Fruit fly (Drosophila melanogaster) whole organism, embryonic: ENCODE data around the gene frj.

Source experiments
- Antp ChIP-seq: fragments of 200-800 bp; sonication (Bioruptor generic); optimal IDR thresholded peaks from 3 replicates; lab custom pipeline; 2016; ENCODE audit warnings: missing biosample characterization, missing genetic modification characterization
- Awh ChIP-seq: fragments of 200-800 bp; sonication (Bioruptor generic); IDR thresholded peaks from 2 replicates; pipeline ENCODE4, ENCODE4 v1.3.6; 2022; ENCODE audit warnings: missing biosample characterization, missing genetic modification characterization
- Blimp-1 ChIP-seq: fragments of 200-800 bp; sonication (Bioruptor generic); optimal IDR thresholded peaks from 3 replicates; lab custom pipeline; 2018; ENCODE audit warnings: missing biosample characterization, missing genetic modification characterization, mild to moderate bottlenecking, moderate library complexity, missing genetic modification reagents
- Bteb2 ChIP-seq: fragments of 200-800 bp; sonication (Bioruptor generic); optimal IDR thresholded peaks from 2 replicates; lab custom pipeline; 2016; ENCODE audit warnings: missing biosample characterization, missing genetic modification characterization
- CG10267 ChIP-seq: fragments of 200-800 bp; sonication (Bioruptor generic); optimal IDR thresholded peaks from 2 replicates; lab custom pipeline; 2018; ENCODE audit warnings: missing biosample characterization, mild to moderate bottlenecking, missing genetic modification characterization, moderate library complexity
- CG10654 ChIP-seq: fragments of 200-800 bp; sonication (Bioruptor generic); optimal IDR thresholded peaks from 2 replicates; lab custom pipeline; 2016; ENCODE audit warnings: missing biosample characterization, missing genetic modification characterization
- CG11560 ChIP-seq: fragments of 200-800 bp; sonication (Bioruptor generic); IDR thresholded peaks from 3 replicates; pipeline ENCODE4 v1.3.6; 2022; ENCODE audit warnings: missing biosample characterization, missing genetic modification characterization
- CG12236 ChIP-seq: fragments of 200-800 bp; sonication (Bioruptor generic); optimal IDR thresholded peaks from 2 replicates; lab custom pipeline; 2016; ENCODE audit warnings: missing biosample characterization, missing genetic modification characterization
- CG12744 ChIP-seq: fragments of 200-800 bp; sonication (Bioruptor generic); optimal IDR thresholded peaks from 2 replicates; lab custom pipeline; 2016; ENCODE audit warnings: missing biosample characterization, missing genetic modification characterization
- CG14860 ChIP-seq: fragments of 200-800 bp; sonication (Bioruptor generic); IDR thresholded peaks from 3 replicates; pipeline ENCODE4 v1.3.6; 2022; ENCODE audit warnings: missing biosample characterization, missing genetic modification characterization; ENCODE audit not compliant: partially characterized antibody
- CG17568 ChIP-seq: fragments of 200-800 bp; sonication (Bioruptor generic); optimal IDR thresholded peaks from 2 replicates; lab custom pipeline; 2018; ENCODE audit warnings: missing biosample characterization, mild to moderate bottlenecking, missing genetic modification characterization, moderate library complexity
- CG17612 ChIP-seq: fragments of 200-800 bp; sonication (Bioruptor generic); IDR thresholded peaks from 2 replicates; pipeline ENCODE4 v1.3.6; 2022; ENCODE audit warnings: missing biosample characterization, missing genetic modification characterization
- CG1792 ChIP-seq: fragments of 200-800 bp; sonication (Bioruptor generic); optimal IDR thresholded peaks from 2 replicates; lab custom pipeline; 2016; ENCODE audit warnings: missing biosample characterization, missing genetic modification characterization
- CG18476 ChIP-seq: fragments of 200-800 bp; sonication (Bioruptor generic); optimal IDR thresholded peaks from 2 replicates; lab custom pipeline; 2016; ENCODE audit warnings: missing biosample characterization, mild to moderate bottlenecking, missing genetic modification characterization
- CG32772 ChIP-seq: fragments of 200-800 bp; sonication (Bioruptor generic); IDR thresholded peaks from 2 replicates; pipeline ENCODE4 v1.3.6; 2022; ENCODE audit warnings: missing biosample characterization, missing genetic modification characterization
- CG4282 ChIP-seq: fragments of 200-800 bp; sonication (Bioruptor generic); optimal IDR thresholded peaks from 2 replicates; lab custom pipeline; 2016; ENCODE audit warnings: missing biosample characterization, missing genetic modification characterization
- CG4404 ChIP-seq: fragments of 200-800 bp; sonication (Bioruptor generic); IDR thresholded peaks from 2 replicates; pipeline ENCODE4 v1.3.6; 2022; ENCODE audit warnings: missing biosample characterization, missing genetic modification characterization
- CG7271 ChIP-seq: fragments of 200-800 bp; sonication (Bioruptor generic); optimal IDR thresholded peaks from 2 replicates; lab custom pipeline; 2018; ENCODE audit warnings: missing biosample characterization, mild to moderate bottlenecking, missing genetic modification characterization, moderate library complexity
- CG9437 ChIP-seq: fragments of 200-800 bp; sonication (Bioruptor generic); optimal IDR thresholded peaks from 2 replicates; lab custom pipeline; 2018; ENCODE audit warnings: missing biosample characterization, mild to moderate bottlenecking, missing genetic modification characterization
- CG9797 ChIP-seq: fragments of 200-800 bp; sonication (Bioruptor generic); optimal IDR thresholded peaks from 3 replicates; lab custom pipeline; 2018; ENCODE audit warnings: missing biosample characterization, mild to moderate bottlenecking, missing genetic modification characterization
- CTCF ChIP-seq: fragments of 200-800 bp; sonication (Bioruptor generic); optimal IDR thresholded peaks from 2 replicates; lab custom pipeline; 2017; ENCODE audit warnings: missing biosample characterization, mild to moderate bottlenecking, missing genetic modification characterization, moderate library complexity
- HHEX ChIP-seq: fragments of 200-800 bp; sonication (Bioruptor generic); optimal IDR thresholded peaks from 3 replicates; lab custom pipeline; 2017; ENCODE audit warnings: missing biosample characterization, mild to moderate bottlenecking, missing genetic modification characterization, missing genetic modification reagents
- HmgD ChIP-seq: fragments of 200-800 bp; sonication (Bioruptor generic); optimal IDR thresholded peaks from 3 replicates; lab custom pipeline; 2016; ENCODE audit warnings: missing biosample characterization, missing genetic modification characterization
- Hr51 ChIP-seq, 2 experiments: fragments of 200-800 bp; sonication (Bioruptor generic); optimal IDR thresholded peaks; 2 replicates in 1 of 2; 3 replicates in 1 of 2; lab custom pipeline; 2016 to 2018; ENCODE audit warnings: missing biosample characterization in 2 of 2, missing genetic modification characterization in 2 of 2, mild to moderate bottlenecking in 1 of 2, moderate library complexity in 1 of 2
- Lpt ChIP-seq: fragments of >200 bp; optimal IDR thresholded peaks from 2 replicates; lab custom pipeline; 2018; ENCODE audit warnings: missing biosample characterization, missing genetic modification characterization
- Med ChIP-seq: fragments of 200-800 bp; sonication (Bioruptor generic); peaks from one replicate; lab custom pipeline; 2016; ENCODE audit warnings: missing biosample characterization, missing genetic modification characterization, mild to moderate bottlenecking, inconsistent platforms, moderate library complexity
- Six4 ChIP-seq: fragments of 200-800 bp; sonication (Bioruptor generic); optimal IDR thresholded peaks from 2 replicates; lab custom pipeline; 2016; ENCODE audit warnings: missing biosample characterization, missing genetic modification characterization
- Spps ChIP-seq: fragments of 200-800 bp; sonication (Bioruptor generic); optimal IDR thresholded peaks from 2 replicates; lab custom pipeline; 2018; ENCODE audit warnings: missing biosample characterization, mild to moderate bottlenecking, missing genetic modification characterization
- Trl ChIP-seq, 3 experiments: fragments of >200 bp in 2 of 3; fragments of 200-800 bp in 1 of 3; sonication (Bioruptor generic) in 1 of 3; optimal IDR thresholded peaks; 2 replicates in 1 of 3; 3 replicates in 2 of 3; lab custom pipeline; 2016 to 2017; ENCODE audit warnings: missing biosample characterization in 1 of 3, missing genetic modification characterization in 1 of 3
- ab ChIP-seq: fragments of 200-800 bp; sonication (Bioruptor generic); optimal IDR thresholded peaks from 2 replicates; lab custom pipeline; 2016; ENCODE audit warnings: missing biosample characterization, missing genetic modification characterization
- bcd ChIP-seq: fragments of 200-800 bp; sonication (Bioruptor generic); optimal IDR thresholded peaks from 2 replicates; lab custom pipeline; 2017; ENCODE audit warnings: missing biosample characterization, mild to moderate bottlenecking, missing genetic modification characterization
- br ChIP-seq: fragments of >200 bp; optimal IDR thresholded peaks from 2 replicates; lab custom pipeline; 2017
- cato ChIP-seq: fragments of 200-800 bp; sonication (Bioruptor generic); optimal IDR thresholded peaks from 2 replicates; lab custom pipeline; 2016; ENCODE audit warnings: missing biosample characterization, missing genetic modification characterization, borderline replicate concordance
- chinmo ChIP-seq: fragments of 200-800 bp; sonication (Bioruptor generic); IDR thresholded peaks from 4 replicates; pipeline ENCODE4 v1.3.6; 2022; ENCODE audit warnings: missing biosample characterization, missing genetic modification characterization; ENCODE audit not compliant: partially characterized antibody
- chn ChIP-seq: fragments of 200-800 bp; sonication (Bioruptor generic); optimal IDR thresholded peaks from 2 replicates; lab custom pipeline; 2016; ENCODE audit warnings: missing biosample characterization, missing genetic modification characterization
- dan ChIP-seq: fragments of 200-800 bp; sonication (Bioruptor generic); IDR thresholded peaks from 2 replicates; pipeline ENCODE4 v1.3.6; 2022; ENCODE audit warnings: missing biosample characterization, missing genetic modification characterization
- dm ChIP-seq: fragments of 200-800 bp; sonication (Bioruptor generic); optimal IDR thresholded peaks from 3 replicates; lab custom pipeline; 2016; ENCODE audit warnings: missing biosample characterization, missing genetic modification characterization
- esg ChIP-seq: fragments of 200-800 bp; sonication (Bioruptor generic); conservative IDR thresholded peaks from 2 replicates; pipeline ENCODE4 v1.3.6; 2022; ENCODE audit warnings: missing biosample characterization, missing genetic modification characterization
- gfzf ChIP-seq: fragments of 200-800 bp; sonication (Bioruptor generic); optimal IDR thresholded peaks from 2 replicates; lab custom pipeline; 2016; ENCODE audit warnings: missing biosample characterization, mild to moderate bottlenecking, missing genetic modification characterization, moderate library complexity
- luna ChIP-seq: fragments of 200-800 bp; sonication (Bioruptor generic); optimal IDR thresholded peaks from 2 replicates; lab custom pipeline; 2016; ENCODE audit warnings: missing biosample characterization, missing genetic modification characterization
- odd ChIP-seq: fragments of 200-800 bp; sonication (Bioruptor generic); optimal IDR thresholded peaks from 2 replicates; lab custom pipeline; 2017; ENCODE audit warnings: missing biosample characterization, mild to moderate bottlenecking, missing genetic modification characterization
- otp ChIP-seq: fragments of 200-800 bp; sonication (Bioruptor generic); IDR thresholded peaks from 3 replicates; pipeline ENCODE4, ENCODE4 v1.3.6; 2022; ENCODE audit warnings: missing biosample characterization, missing genetic modification characterization
- prd ChIP-seq, 3 experiments: fragments of >200 bp in 2 of 3; fragments of 200-800 bp in 1 of 3; sonication (Bioruptor generic) in 1 of 3; optimal IDR thresholded peaks in 2 of 3; IDR thresholded peaks in 1 of 3; 2 replicates in 2 of 3; 3 replicates in 1 of 3; pipeline versions ENCODE4 v1.3.6 to Lab custom; 2017 to 2022; ENCODE audit warnings: missing biosample characterization in 1 of 3, missing genetic modification characterization in 1 of 3
- sens ChIP-seq: fragments of 200-800 bp; sonication (Bioruptor generic); peaks from one replicate; lab custom pipeline; 2016; ENCODE audit warnings: missing biosample characterization, missing genetic modification characterization
- ssp ChIP-seq: fragments of 200-800 bp; sonication (Bioruptor generic); IDR thresholded peaks from 2 replicates; pipeline ENCODE4 v1.3.6; 2022; ENCODE audit warnings: missing biosample characterization, missing genetic modification characterization
- stwl ChIP-seq: fragments of 200-800 bp; sonication (Bioruptor generic); optimal IDR thresholded peaks from 3 replicates; lab custom pipeline; 2018; ENCODE audit warnings: missing biosample characterization, mild to moderate bottlenecking, missing genetic modification characterization, moderate library complexity
- toy ChIP-seq: fragments of 200-800 bp; sonication (Bioruptor generic); IDR thresholded peaks from 2 replicates; pipeline ENCODE4 v1.3.6; 2022; ENCODE audit warnings: missing biosample characterization, missing genetic modification characterization
- unpg ChIP-seq: fragments of 200-800 bp; sonication (Bioruptor generic); optimal IDR thresholded peaks from 3 replicates; lab custom pipeline; 2018; ENCODE audit warnings: missing biosample characterization, mild to moderate bottlenecking, missing genetic modification characterization, moderate library complexity
- vfl ChIP-seq: fragments of 200-800 bp; sonication (Bioruptor generic); optimal IDR thresholded peaks from 2 replicates; lab custom pipeline; 2016; ENCODE audit warnings: missing biosample characterization, missing genetic modification characterization

Gene frj

dm6 chr2L:6480212-6480994, 24.6 kb downstream of the frj start, which contains the start of the genes Sec61alpha and Daxx (continued):
- peak; percentile 78 for TF ChIP-seq CG12744
- no peak for TF ChIP-seq CG7271 (tag; lab: Kevin White, UChicago)
- TF ChIP-seq ssp (GFP tag; lab: Robert Waterston, UW), result peak; percentile 73
- peak; percentile 77 for TF ChIP-seq CG18476 (GFP tag; lab: Kevin White, UChicago)
- TF ChIP-seq CG17612 (GFP tag; lab: Robert Waterston, UW), result peak; percentile 43; the same call in 1 of the 2 replicates
- TF ChIP-seq toy (GFP tag; lab: Robert Waterston, UW), result peak; percentile 61; the same call in 1 of the 2 replicates
- peak; percentile 62; the same call in 2 of the 3 replicates for TF ChIP-seq CG11560 (tag; lab: Robert Waterston, UW)
- TF ChIP-seq HmgD (GFP tag; lab: Kevin White, UChicago), result peak; percentile 85
- TF ChIP-seq gfzf (GFP tag; lab: Kevin White, UChicago), result peak; percentile 93
- peak; percentile 71 for TF ChIP-seq stwl
- TF ChIP-seq CG4282 (GFP tag; lab: Kevin White, UChicago), result peak; percentile 77
- peak; percentile 68 for TF ChIP-seq dm (GFP tag; lab: Kevin White, UChicago)
- TF ChIP-seq vfl (GFP tag; lab: Kevin White, UChicago), result peak; percentile 87
- TF ChIP-seq Trl (optimal IDR thresholded peaks at IDR 0.05; lab: Kevin White, UChicago), result no peak
- peak; percentile 91 for TF ChIP-seq Trl (GFP tag; optimal IDR thresholded peaks at IDR 0.05; lab: Kevin White, UChicago)
- TF ChIP-seq CG12236 (GFP tag; lab: Kevin White, UChicago), result peak; percentile 51
- TF ChIP-seq CG17568 (GFP tag; lab: Kevin White, UChicago), result peak; percentile 70
- TF ChIP-seq CG14860, result peak; percentile 99
- peak; percentile 71 for TF ChIP-seq CG1792 (GFP tag; lab: Kevin White, UChicago)
- TF ChIP-seq luna (GFP tag; lab: Kevin White, UChicago), result peak; percentile 90
- peak; percentile 82 for TF ChIP-seq Bteb2 (GFP tag; lab: Kevin White, UChicago)
- peak; percentile 84 for TF ChIP-seq Hr51 (GFP tag; optimal IDR thresholded peaks at IDR 0.05; lab: Kevin White, UChicago)
- TF ChIP-seq Antp (GFP tag; lab: Kevin White, UChicago), result peak; percentile 93
- peak; percentile 67 for TF ChIP-seq Six4 (GFP tag; lab: Kevin White, UChicago)
- TF ChIP-seq ab (GFP tag; lab: Kevin White, UChicago), result peak; percentile 79
- TF ChIP-seq chn, result peak; percentile 89
- TF ChIP-seq CG9797, result peak; percentile 95
- TF ChIP-seq sens (GFP tag; lab: Kevin White, UChicago), result peak; percentile 98
- peak; percentile 75 for TF ChIP-seq Spps (tag; lab: Kevin White, UChicago)
- TF ChIP-seq prd (optimal IDR thresholded peaks at IDR 0.05; lab: Kevin White, UChicago), result no peak
- peak; percentile 89 for TF ChIP-seq prd (GFP tag; IDR thresholded peaks at IDR 0.05; lab: Robert Waterston, UW)
- peak; percentile 48 for TF ChIP-seq odd
- TF ChIP-seq br (lab: Kevin White, UChicago), result no peak
- TF ChIP-seq Med (GFP tag; lab: Kevin White, UChicago), result peak; percentile 98
- TF ChIP-seq CG4404, result peak; percentile 76
- peak; percentile 70; the same call in 1 of the 2 replicates for TF ChIP-seq Awh (GFP tag; lab: Robert Waterston, UW)
- TF ChIP-seq esg (GFP tag; lab: Robert Waterston, UW), result peak; percentile 86
- TF ChIP-seq otp (GFP tag; lab: Robert Waterston, UW), result peak; percentile 71; the same call in 2 of the 3 replicates
- TF ChIP-seq CG9437 (GFP tag; lab: Kevin White, UChicago), result peak; percentile 22
- TF ChIP-seq CTCF (GFP tag; lab: Kevin White, UChicago), result peak; percentile 20
- peak; percentile 99 for TF ChIP-seq chinmo (GFP tag; lab: Robert Waterston, UW)
- TF ChIP-seq CG10654 (GFP tag; lab: Kevin White, UChicago), result peak; percentile 82
- TF ChIP-seq cato (GFP tag; lab: Kevin White, UChicago), result peak; percentile 84
- peak; percentile 85 for TF ChIP-seq unpg
- TF ChIP-seq Lpt, result no peak
- TF ChIP-seq dan (GFP tag; lab: Robert Waterston, UW), result no peak
- peak; percentile 79 for TF ChIP-seq CG32772 (GFP tag; lab: Robert Waterston, UW)
- peak; percentile 81 for TF ChIP-seq CG10267 (tag; lab: Kevin White, UChicago)
- peak; percentile 68 for TF ChIP-seq HHEX (GFP tag; lab: Kevin White, UChicago)
- TF ChIP-seq Blimp-1 (GFP tag; lab: Kevin White, UChicago), result peak; percentile 68
- TF ChIP-seq bcd (GFP tag; lab: Kevin White, UChicago), result peak; percentile 79
